Fruit fly (Drosophila melanogaster) whole organism, prepupa: Measurements from ENCODE around the gene chic.

Experiments used
- Blimp-1 ChIP-seq: fragments of 200-800 bp; sonication (Bioruptor generic); optimal IDR thresholded peaks from 3 replicates; lab custom pipeline; 2017; ENCODE audit warnings: missing biosample characterization, missing genetic modification characterization, mild to moderate bottlenecking, moderate library complexity, missing genetic modification reagents
- CG10631 ChIP-seq: fragments of 200-800 bp; sonication (Bioruptor generic); optimal IDR thresholded peaks from 2 replicates; lab custom pipeline; 2016; ENCODE audit warnings: missing biosample characterization, missing genetic modification characterization
- CG10669 ChIP-seq: fragments of 200-800 bp; sonication (Bioruptor generic); optimal IDR thresholded peaks from 3 replicates; lab custom pipeline; 2018; ENCODE audit warnings: missing biosample characterization, mild to moderate bottlenecking, missing genetic modification characterization, moderate library complexity
- CG11294 ChIP-seq: fragments of 200-800 bp; sonication (Bioruptor generic); IDR thresholded peaks from 2 replicates; pipeline ENCODE4 v1.3.6; 2022; ENCODE audit warnings: missing biosample characterization, missing genetic modification characterization
- CG11762 ChIP-seq: fragments of 200-800 bp; sonication (Bioruptor generic); optimal IDR thresholded peaks from 3 replicates; lab custom pipeline; 2016; ENCODE audit warnings: missing biosample characterization, missing genetic modification characterization; ENCODE audit not compliant: insufficient read depth
- CG11902 ChIP-seq: fragments of 200-800 bp; sonication (Bioruptor generic); optimal IDR thresholded peaks from 3 replicates; lab custom pipeline; 2016; ENCODE audit warnings: missing biosample characterization, missing genetic modification characterization
- CG15336 ChIP-seq: fragments of 200-800 bp; sonication (Bioruptor generic); IDR thresholded peaks from 2 replicates; pipeline ENCODE4 v1.3.6; 2022; ENCODE audit warnings: missing biosample characterization, missing genetic modification characterization
- CG3032 ChIP-seq: fragments of 200-800 bp; optimal IDR thresholded peaks from 2 replicates; lab custom pipeline; 2019; ENCODE audit warnings: missing biosample characterization, mild to moderate bottlenecking, missing genetic modification characterization, moderate library complexity
- CG32006 ChIP-seq: fragments of 200-800 bp; sonication (Bioruptor generic); optimal IDR thresholded peaks from 3 replicates; lab custom pipeline; 2017; ENCODE audit warnings: missing biosample characterization, mild to moderate bottlenecking, missing genetic modification characterization
- CG34406 ChIP-seq: fragments of 200-800 bp; sonication (Bioruptor generic); optimal IDR thresholded peaks from 3 replicates; lab custom pipeline; 2016; ENCODE audit warnings: missing biosample characterization, missing genetic modification characterization
- CG3919 ChIP-seq: fragments of 200-800 bp; sonication (Bioruptor generic); optimal IDR thresholded peaks from 3 replicates; lab custom pipeline; 2016; ENCODE audit warnings: missing biosample characterization, missing genetic modification characterization
- CG4318 ChIP-seq: fragments of 200-800 bp; sonication (Bioruptor generic); optimal IDR thresholded peaks from 3 replicates; lab custom pipeline; 2017; ENCODE audit warnings: missing biosample characterization, mild to moderate bottlenecking, missing genetic modification characterization
- CG6276 ChIP-seq: fragments of 200-800 bp; sonication (Bioruptor generic); optimal IDR thresholded peaks from 2 replicates; lab custom pipeline; 2017; ENCODE audit warnings: missing biosample characterization, mild to moderate bottlenecking, missing genetic modification characterization
- CG6808 ChIP-seq: fragments of 200-800 bp; sonication (Bioruptor generic); optimal IDR thresholded peaks from 3 replicates; lab custom pipeline; 2017; ENCODE audit warnings: missing biosample characterization, missing genetic modification characterization, mild to moderate bottlenecking, moderate library complexity, missing genetic modification reagents
- CG7368 ChIP-seq: fragments of 200-800 bp; sonication (Bioruptor generic); optimal IDR thresholded peaks from 3 replicates; lab custom pipeline; 2016; ENCODE audit warnings: missing biosample characterization, missing genetic modification characterization
- CG8119 ChIP-seq: fragments of 200-800 bp; sonication (Bioruptor generic); IDR thresholded peaks from 3 replicates; pipeline ENCODE4 v1.3.6; 2022; ENCODE audit warnings: missing biosample characterization, missing genetic modification characterization
- CG8319 ChIP-seq: fragments of 200-800 bp; sonication (Bioruptor generic); optimal IDR thresholded peaks from 3 replicates; lab custom pipeline; 2016; ENCODE audit warnings: missing biosample characterization, missing genetic modification characterization
- CG8632 ChIP-seq: fragments of 200-800 bp; sonication (Bioruptor generic); optimal IDR thresholded peaks from 3 replicates; lab custom pipeline; 2016; ENCODE audit warnings: missing biosample characterization, missing genetic modification characterization
- Eip75B ChIP-seq: fragments of 200-800 bp; sonication (Bioruptor generic); optimal IDR thresholded peaks from 3 replicates; lab custom pipeline; 2016; ENCODE audit warnings: missing biosample characterization, missing genetic modification characterization
- Eip78C ChIP-seq: fragments of 200-800 bp; sonication (Bioruptor generic); peaks from one replicate; lab custom pipeline; 2016; ENCODE audit warnings: missing biosample characterization, missing genetic modification characterization
- Eip93F ChIP-seq: fragments of 200-800 bp; sonication (Bioruptor generic); optimal IDR thresholded peaks from 2 replicates; lab custom pipeline; 2016; ENCODE audit warnings: missing biosample characterization, mild to moderate bottlenecking, missing genetic modification characterization
- Ets21C ChIP-seq: fragments of 200-800 bp; sonication (Bioruptor generic); optimal IDR thresholded peaks from 3 replicates; lab custom pipeline; 2016; ENCODE audit warnings: missing biosample characterization, missing genetic modification characterization
- Ets96B ChIP-seq: fragments of 200-800 bp; optimal IDR thresholded peaks from 2 replicates; lab custom pipeline; 2019; ENCODE audit warnings: missing biosample characterization, mild to moderate bottlenecking, missing genetic modification characterization, moderate library complexity
- Gug ChIP-seq: fragments of 200-800 bp; sonication (Bioruptor generic); IDR thresholded peaks from 2 replicates; pipeline ENCODE4 v1.3.6; 2022; ENCODE audit warnings: missing biosample characterization, missing genetic modification characterization
- Hr39 ChIP-seq: fragments of 200-800 bp; sonication (Bioruptor generic); optimal IDR thresholded peaks from 2 replicates; lab custom pipeline; 2016; ENCODE audit warnings: missing biosample characterization, missing genetic modification characterization
- Hr4 ChIP-seq: fragments of 200-800 bp; sonication (Bioruptor generic); optimal IDR thresholded peaks from 3 replicates; lab custom pipeline; 2016; ENCODE audit warnings: missing biosample characterization, missing genetic modification characterization
- Lpt ChIP-seq: fragments of 200-800 bp; sonication (Bioruptor generic); optimal IDR thresholded peaks from 3 replicates; lab custom pipeline; 2016; ENCODE audit warnings: missing biosample characterization, missing genetic modification characterization
- Met ChIP-seq: fragments of 200-800 bp; sonication (Bioruptor generic); optimal IDR thresholded peaks from 3 replicates; lab custom pipeline; 2016; ENCODE audit warnings: missing biosample characterization, missing genetic modification characterization
- Sox102F ChIP-seq: fragments of 200-800 bp; sonication (Bioruptor generic); optimal IDR thresholded peaks from 2 replicates; lab custom pipeline; 2016; ENCODE audit warnings: missing biosample characterization, mild to moderate bottlenecking, missing genetic modification characterization
- Sox14 ChIP-seq: fragments of 200-800 bp; sonication (Bioruptor generic); optimal IDR thresholded peaks from 3 replicates; lab custom pipeline; 2016; ENCODE audit warnings: missing biosample characterization, missing genetic modification characterization
- achi ChIP-seq: fragments of 200-800 bp; sonication (Bioruptor generic); optimal IDR thresholded peaks from 3 replicates; lab custom pipeline; 2016; ENCODE audit warnings: missing biosample characterization, missing genetic modification characterization
- acj6 ChIP-seq: fragments of 200-800 bp; sonication (Bioruptor generic); optimal IDR thresholded peaks from 3 replicates; lab custom pipeline; 2016; ENCODE audit warnings: missing biosample characterization, missing genetic modification characterization
- dac ChIP-seq: fragments of 200-800 bp; sonication (Bioruptor generic); optimal IDR thresholded peaks from 2 replicates; lab custom pipeline; 2017; ENCODE audit warnings: missing biosample characterization, mild to moderate bottlenecking, missing genetic modification characterization
- dsx ChIP-seq: fragments of 200-800 bp; optimal IDR thresholded peaks from 3 replicates; lab custom pipeline; 2019; ENCODE audit warnings: missing biosample characterization, mild to moderate bottlenecking, missing genetic modification characterization, moderate library complexity; ENCODE audit not compliant: poor library complexity, severe bottlenecking
- eg ChIP-seq: fragments of 200-800 bp; sonication (Bioruptor generic); IDR thresholded peaks from 3 replicates; pipeline ENCODE4 v1.3.6; 2022; ENCODE audit warnings: missing biosample characterization, missing genetic modification characterization
- esn ChIP-seq: fragments of 200-800 bp; sonication (Bioruptor generic); optimal IDR thresholded peaks from 2 replicates; lab custom pipeline; 2016; ENCODE audit warnings: missing biosample characterization, mild to moderate bottlenecking, missing genetic modification characterization, moderate library complexity
- fkh ChIP-seq: fragments of 200-800 bp; sonication (Bioruptor generic); optimal IDR thresholded peaks from 3 replicates; lab custom pipeline; 2017; ENCODE audit warnings: missing biosample characterization, mild to moderate bottlenecking, missing genetic modification characterization, moderate library complexity
- lz ChIP-seq: fragments of 200-800 bp; sonication (Bioruptor generic); optimal IDR thresholded peaks from 3 replicates; lab custom pipeline; 2016; ENCODE audit warnings: missing biosample characterization, missing genetic modification characterization
- net ChIP-seq: fragments of 200-800 bp; sonication (Bioruptor generic); optimal IDR thresholded peaks from 3 replicates; lab custom pipeline; 2016; ENCODE audit warnings: missing biosample characterization, missing genetic modification characterization
- pdm3 ChIP-seq: fragments of 200-800 bp; sonication (Bioruptor generic); optimal IDR thresholded peaks from 3 replicates; lab custom pipeline; 2016; ENCODE audit warnings: missing biosample characterization, missing genetic modification characterization
- salr ChIP-seq, 2 experiments: fragments of 200-800 bp; sonication (Bioruptor generic); optimal IDR thresholded peaks; 3 replicates each; lab custom pipeline; 2016 to 2018; ENCODE audit warnings: missing biosample characterization in 2 of 2, missing genetic modification characterization in 2 of 2, mild to moderate bottlenecking in 1 of 2
- spab ChIP-seq: fragments of 200-800 bp; sonication (Bioruptor generic); optimal IDR thresholded peaks from 2 replicates; lab custom pipeline; 2017; ENCODE audit warnings: missing biosample characterization, mild to moderate bottlenecking, missing genetic modification characterization, missing genetic modification reagents
- ss ChIP-seq, 2 experiments: fragments of 200-800 bp; sonication (Bioruptor generic); optimal IDR thresholded peaks; 2 replicates in 1 of 2; 3 replicates in 1 of 2; lab custom pipeline; 2017 to 2018; ENCODE audit warnings: mild to moderate bottlenecking in 2 of 2, missing biosample characterization in 2 of 2, missing genetic modification characterization in 2 of 2, moderate library complexity in 1 of 2
- svp ChIP-seq: fragments of 200-800 bp; sonication (Bioruptor generic); peaks from one replicate; lab custom pipeline; 2016; ENCODE audit warnings: missing biosample characterization, missing genetic modification characterization
- topi ChIP-seq: fragments of 200-800 bp; sonication (Bioruptor generic); optimal IDR thresholded peaks from 3 replicates; lab custom pipeline; 2016; ENCODE audit warnings: missing biosample characterization, missing genetic modification characterization
- vri ChIP-seq: fragments of 200-800 bp; sonication (Bioruptor generic); optimal IDR thresholded peaks from 3 replicates; lab custom pipeline; 2016; ENCODE audit warnings: missing biosample characterization, mild to moderate bottlenecking, missing genetic modification characterization

chic gene

dm6 chr2L:5982334-5982987 lies 1.6 kb upstream of the chic start (continued):
- TF ChIP-seq CG32006 = peak; percentile 16
- TF ChIP-seq CG34406 (GFP tag; lab: Kevin White, UChicago) = no peak
- peak; percentile 21 for TF ChIP-seq Hr39 (GFP tag; lab: Kevin White, UChicago)
- peak; percentile 45 for TF ChIP-seq lz (GFP tag; lab: Kevin White, UChicago)
- TF ChIP-seq Hr4 = peak; percentile 14
- peak; percentile 53 for TF ChIP-seq CG11902 (GFP tag; lab: Kevin White, UChicago)
- TF ChIP-seq Eip93F = no peak
- TF ChIP-seq CG6276 = no peak
- no peak for TF ChIP-seq CG11762 (GFP tag; lab: Kevin White, UChicago)

dm6 chr2L:5981433-5982333 lies 865 bp upstream of the chic start, which contains the start of gene eIF4A:
Gene eIF4A, plus strand, starts transcription at chr2L:5981764.
- TF ChIP-seq ss (GFP tag; optimal IDR thresholded peaks at IDR 0.05; lab: Kevin White, UChicago) = peak in 1 of 2 experiments; percentile 12
- no peak for TF ChIP-seq dsx (GFP tag; lab: Kevin White, UChicago)
- no peak for TF ChIP-seq net (GFP tag; lab: Kevin White, UChicago)
- TF ChIP-seq salr (GFP tag; optimal IDR thresholded peaks at IDR 0.05; lab: Kevin White, UChicago) = peak in 1 of 2 experiments; percentile 7
- TF ChIP-seq CG15336 (GFP tag; lab: Robert Waterston, UW) = no peak
- no peak for TF ChIP-seq dac
- TF ChIP-seq Eip78C = peak; percentile 64
- no peak for TF ChIP-seq Sox14 (GFP tag; lab: Kevin White, UChicago)
- TF ChIP-seq CG32006 = no peak
- no peak for TF ChIP-seq vri
- TF ChIP-seq Blimp-1 = no peak
- TF ChIP-seq Lpt = no peak
- TF ChIP-seq Eip93F = no peak
- TF ChIP-seq Ets21C (GFP tag; lab: Kevin White, UChicago) = no peak
- no peak for TF ChIP-seq eg (GFP tag; lab: Robert Waterston, UW)
- TF ChIP-seq CG8119 (GFP tag; lab: Robert Waterston, UW) = no peak
- TF ChIP-seq fkh (GFP tag; lab: Kevin White, UChicago) = peak; percentile 93
- TF ChIP-seq CG8319 (GFP tag; lab: Kevin White, UChicago) = no peak
- no peak for TF ChIP-seq Ets96B (tag; lab: Kevin White, UChicago)
- TF ChIP-seq Sox102F (GFP tag; lab: Kevin White, UChicago) = no peak
- TF ChIP-seq CG6808 (GFP tag; lab: Kevin White, UChicago) = peak; percentile 28
- TF ChIP-seq CG8632 (GFP tag; lab: Kevin White, UChicago) = no peak
- TF ChIP-seq CG10631 = no peak
- no peak for TF ChIP-seq acj6 (GFP tag; lab: Kevin White, UChicago)
- TF ChIP-seq CG4318 = no peak
- peak; percentile 8 for TF ChIP-seq topi
- no peak for TF ChIP-seq pdm3
- TF ChIP-seq CG3032 (tag; lab: Kevin White, UChicago) = peak; percentile 24
- no peak for TF ChIP-seq Eip75B (GFP tag; lab: Kevin White, UChicago)
- no peak for TF ChIP-seq CG7368
- TF ChIP-seq lz (GFP tag; lab: Kevin White, UChicago) = peak; percentile 1
- TF ChIP-seq CG34406 (GFP tag; lab: Kevin White, UChicago) = no peak
- no peak for TF ChIP-seq Met (GFP tag; lab: Kevin White, UChicago)
- no peak for TF ChIP-seq CG10669
- TF ChIP-seq achi (GFP tag; lab: Kevin White, UChicago) = peak; percentile 35
- TF ChIP-seq CG11294 (GFP tag; lab: Robert Waterston, UW) = no peak
- no peak for TF ChIP-seq spab (GFP tag; lab: Kevin White, UChicago)
- no peak for TF ChIP-seq esn (GFP tag; lab: Kevin White, UChicago)
- TF ChIP-seq Gug (GFP tag; lab: Robert Waterston, UW) = no peak
- TF ChIP-seq Hr39 (GFP tag; lab: Kevin White, UChicago) = no peak
- peak; percentile 43 for TF ChIP-seq svp (GFP tag; lab: Kevin White, UChicago)
- peak; percentile 15 for TF ChIP-seq CG3919
- no peak for TF ChIP-seq CG6276
